Fruit fly (Drosophila melanogaster) whole organism: Measurements from ENCODE around the gene Sps2.

ENCODE experiments used
- CG8478 ChIP-seq: fragments of >200 bp; optimal IDR thresholded peaks from 2 replicates; lab custom pipeline; 2018; ENCODE audit warnings: inconsistent platforms
- Dll ChIP-seq: fragments of >200 bp; optimal IDR thresholded peaks from 2 replicates; lab custom pipeline; 2017
- psq ChIP-seq: fragments of >200 bp; optimal IDR thresholded peaks from 2 replicates; lab custom pipeline; 2017
- usp ChIP-seq: fragments of >200 bp; optimal IDR thresholded peaks from 2 replicates; lab custom pipeline; 2017; ENCODE audit warnings: missing biosample characterization, missing genetic modification characterization, mixed read lengths

dm6 chr2L:10341405-10341804 is 989 bp upstream of the Sps2 start, which contains the start of gene CG31715:
- TF ChIP-seq psq (lab: Kevin White, UChicago) (no peak), CG8478 (lab: Kevin White, UChicago) (no peak), Dll (lab: Kevin White, UChicago) (no peak), usp (GFP tag; lab: Kevin White, UChicago) (no peak)
